Worm (Caenorhabditis elegans) whole organism, L2 larva: ENCODE data around the gene sex-1.

Experiments used
- C34F6.9 ChIP-seq: fragments of 150-350 bp; optimal IDR thresholded peaks from 2 replicates; lab custom pipeline; 2014; ENCODE audit warnings: missing biosample characterization, missing genetic modification characterization
- F13H6.1 ChIP-seq: sonication (generic microtip); optimal IDR thresholded peaks from 2 replicates; lab custom pipeline; 2016; ENCODE audit warnings: missing genetic modification characterization, missing compliant biosample characterization
- R02D3.7 ChIP-seq: fragments of 150-350 bp; optimal IDR thresholded peaks from 2 replicates; lab custom pipeline; 2014; ENCODE audit warnings: missing biosample characterization, missing genetic modification characterization
- Y55F3AM.14 ChIP-seq: fragments of 200-800 bp; sonication (Bioruptor generic); optimal IDR thresholded peaks from 2 replicates; lab custom pipeline; 2018; ENCODE audit warnings: mild to moderate bottlenecking, missing genetic modification characterization, missing compliant biosample characterization
- ZK546.5 ChIP-seq: sonication (generic microtip); optimal IDR thresholded peaks from 2 replicates; lab custom pipeline; 2017; ENCODE audit warnings: missing biosample characterization, missing genetic modification characterization
- alr-1 ChIP-seq: fragments of 150-350 bp; optimal IDR thresholded peaks from 2 replicates; lab custom pipeline; 2014; ENCODE audit warnings: missing biosample characterization, missing genetic modification characterization
- aly-2 ChIP-seq: fragments of 150-350 bp; optimal IDR thresholded peaks from 2 replicates; lab custom pipeline; 2014; ENCODE audit warnings: missing biosample characterization, missing genetic modification characterization
- ama-1 ChIP-seq: fragments of 150-350 bp; optimal IDR thresholded peaks from 2 replicates; lab custom pipeline; 2018; ENCODE audit warnings: inconsistent platforms
- blmp-1 ChIP-seq: sonication (generic microtip); optimal IDR thresholded peaks from 2 replicates; lab custom pipeline; 2017; ENCODE audit warnings: missing genetic modification characterization, mild to moderate bottlenecking, missing compliant biosample characterization, antibody characterized with exemption, moderate library complexity; ENCODE audit not compliant: insufficient read depth
- ceh-16 ChIP-seq: fragments of 150-350 bp; optimal IDR thresholded peaks from 2 replicates; lab custom pipeline; 2014; ENCODE audit warnings: missing biosample characterization, missing genetic modification characterization
- crh-2 ChIP-seq: sonication (generic microtip); optimal IDR thresholded peaks from 2 replicates; lab custom pipeline; 2017; ENCODE audit warnings: missing biosample characterization, missing genetic modification characterization
- dmd-4 ChIP-seq: sonication (generic microtip); optimal IDR thresholded peaks from 2 replicates; lab custom pipeline; 2017; ENCODE audit warnings: missing biosample characterization, missing genetic modification characterization
- egl-27 ChIP-seq: sonication (generic microtip); optimal IDR thresholded peaks from 3 replicates; lab custom pipeline; 2017; ENCODE audit warnings: missing biosample characterization, missing genetic modification reagents, missing genetic modification characterization
- elt-3 ChIP-seq: sonication (generic microtip); optimal IDR thresholded peaks from 2 replicates; lab custom pipeline; 2017; ENCODE audit warnings: missing biosample characterization, missing genetic modification characterization
- fos-1 ChIP-seq: fragments of 150-350 bp; optimal IDR thresholded peaks from 2 replicates; lab custom pipeline; 2014; ENCODE audit warnings: missing biosample characterization, missing genetic modification characterization
- lin-11 ChIP-seq: fragments of 150-350 bp; sonication (generic microtip); optimal IDR thresholded peaks from 2 replicates; lab custom pipeline; 2014; ENCODE audit warnings: missing biosample characterization, missing genetic modification characterization, inconsistent platforms, mixed read lengths
- lin-13 ChIP-seq: fragments of 150-350 bp; optimal IDR thresholded peaks from 2 replicates; lab custom pipeline; 2014; ENCODE audit warnings: missing biosample characterization, missing genetic modification reagents, missing genetic modification characterization
- lin-39 ChIP-seq: fragments of 150-350 bp; optimal IDR thresholded peaks from 2 replicates; lab custom pipeline; 2014; ENCODE audit warnings: missing biosample characterization, missing genetic modification reagents, missing genetic modification characterization
- lsy-2 ChIP-seq, 2 experiments: fragments of 150-350 bp in 1 of 2; sonication (generic microtip) in 1 of 2; optimal IDR thresholded peaks; 2 replicates each; lab custom pipeline; 2014 to 2017; ENCODE audit warnings: missing biosample characterization in 2 of 2, missing genetic modification characterization in 2 of 2
- mab-5 ChIP-seq: fragments of 150-350 bp; optimal IDR thresholded peaks from 2 replicates; lab custom pipeline; 2014; ENCODE audit warnings: missing biosample characterization, missing genetic modification characterization
- mdl-1 ChIP-seq, 2 experiments: fragments of 150-350 bp in 1 of 2; sonication (generic microtip) in 1 of 2; optimal IDR thresholded peaks; 2 replicates each; lab custom pipeline; 2017; ENCODE audit warnings: missing biosample characterization in 2 of 2, missing genetic modification characterization in 2 of 2
- nhr-10 ChIP-seq: sonication (generic microtip); optimal IDR thresholded peaks from 2 replicates; lab custom pipeline; 2017; ENCODE audit warnings: missing biosample characterization, missing genetic modification characterization
- nhr-11 ChIP-seq: fragments of 150-350 bp; optimal IDR thresholded peaks from 2 replicates; lab custom pipeline; 2014; ENCODE audit warnings: missing biosample characterization, missing genetic modification characterization
- nhr-12 ChIP-seq: fragments of 150-350 bp; optimal IDR thresholded peaks from 2 replicates; lab custom pipeline; 2014; ENCODE audit warnings: missing biosample characterization, missing genetic modification characterization
- nhr-129 ChIP-seq: fragments of 150-350 bp; optimal IDR thresholded peaks from 2 replicates; lab custom pipeline; 2014; ENCODE audit warnings: missing biosample characterization, missing genetic modification characterization
- nhr-21 ChIP-seq: fragments of 150-350 bp; optimal IDR thresholded peaks from 2 replicates; lab custom pipeline; 2014; ENCODE audit warnings: missing biosample characterization, missing genetic modification characterization
- nhr-237 ChIP-seq: fragments of 150-350 bp; optimal IDR thresholded peaks from 2 replicates; lab custom pipeline; 2014; ENCODE audit warnings: missing biosample characterization, missing genetic modification characterization
- nhr-25 ChIP-seq: fragments of 150-350 bp; sonication (generic microtip); optimal IDR thresholded peaks from 3 replicates; lab custom pipeline; 2014; ENCODE audit warnings: missing biosample characterization, missing genetic modification characterization
- nhr-6 ChIP-seq: fragments of 150-350 bp; optimal IDR thresholded peaks from 2 replicates; lab custom pipeline; 2014; ENCODE audit warnings: missing biosample characterization, missing genetic modification characterization
- peb-1 ChIP-seq: fragments of 150-350 bp; optimal IDR thresholded peaks from 2 replicates; lab custom pipeline; 2014; ENCODE audit warnings: missing biosample characterization, missing genetic modification characterization
- sem-4 ChIP-seq: fragments of 150-350 bp; optimal IDR thresholded peaks from 2 replicates; lab custom pipeline; 2014; ENCODE audit warnings: missing biosample characterization, missing genetic modification reagents, missing genetic modification characterization
- skn-1 ChIP-seq: sonication (generic microtip); optimal IDR thresholded peaks from 2 replicates; lab custom pipeline; 2017; ENCODE audit warnings: missing biosample characterization, missing genetic modification characterization
- sma-3 ChIP-seq: sonication (generic microtip); optimal IDR thresholded peaks from 2 replicates; lab custom pipeline; 2016; ENCODE audit warnings: missing genetic modification reagents, missing genetic modification characterization, missing compliant biosample characterization
- sma-9 ChIP-seq, 2 experiments: fragments of 150-350 bp in 1 of 2; sonication (generic microtip) in 1 of 2; optimal IDR thresholded peaks; 2 replicates each; lab custom pipeline; 2014 to 2016; ENCODE audit warnings: missing genetic modification characterization in 2 of 2, mild to moderate bottlenecking in 1 of 2, missing biosample characterization in 1 of 2, missing compliant biosample characterization in 1 of 2, missing genetic modification reagents in 1 of 2, moderate library complexity in 1 of 2
- snpc-4 ChIP-seq: fragments of 150-350 bp; optimal IDR thresholded peaks from 2 replicates; lab custom pipeline; 2014; ENCODE audit warnings: missing biosample characterization, missing genetic modification characterization
- unc-39 ChIP-seq: fragments of 150-350 bp; optimal IDR thresholded peaks from 2 replicates; lab custom pipeline; 2014; ENCODE audit warnings: missing biosample characterization, missing genetic modification characterization
- unc-55 ChIP-seq: fragments of 150-350 bp; sonication (generic microtip); optimal IDR thresholded peaks from 3 replicates; lab custom pipeline; 2014; ENCODE audit warnings: missing biosample characterization, missing genetic modification reagents, missing genetic modification characterization
- unc-62 ChIP-seq: fragments of 150-350 bp; optimal IDR thresholded peaks from 2 replicates; lab custom pipeline; 2014; ENCODE audit warnings: missing biosample characterization, missing genetic modification reagents, missing genetic modification characterization
- zag-1 ChIP-seq: fragments of 150-350 bp; optimal IDR thresholded peaks from 2 replicates; lab custom pipeline; 2014; ENCODE audit warnings: missing biosample characterization, missing genetic modification characterization
- ztf-11 ChIP-seq: sonication (generic microtip); optimal IDR thresholded peaks from 2 replicates; lab custom pipeline; 2017; ENCODE audit warnings: missing biosample characterization, missing genetic modification characterization
- ztf-4 ChIP-seq: fragments of 150-350 bp; optimal IDR thresholded peaks from 2 replicates; lab custom pipeline; 2014; ENCODE audit warnings: missing biosample characterization, missing genetic modification characterization

Gene sex-1

DNA sequence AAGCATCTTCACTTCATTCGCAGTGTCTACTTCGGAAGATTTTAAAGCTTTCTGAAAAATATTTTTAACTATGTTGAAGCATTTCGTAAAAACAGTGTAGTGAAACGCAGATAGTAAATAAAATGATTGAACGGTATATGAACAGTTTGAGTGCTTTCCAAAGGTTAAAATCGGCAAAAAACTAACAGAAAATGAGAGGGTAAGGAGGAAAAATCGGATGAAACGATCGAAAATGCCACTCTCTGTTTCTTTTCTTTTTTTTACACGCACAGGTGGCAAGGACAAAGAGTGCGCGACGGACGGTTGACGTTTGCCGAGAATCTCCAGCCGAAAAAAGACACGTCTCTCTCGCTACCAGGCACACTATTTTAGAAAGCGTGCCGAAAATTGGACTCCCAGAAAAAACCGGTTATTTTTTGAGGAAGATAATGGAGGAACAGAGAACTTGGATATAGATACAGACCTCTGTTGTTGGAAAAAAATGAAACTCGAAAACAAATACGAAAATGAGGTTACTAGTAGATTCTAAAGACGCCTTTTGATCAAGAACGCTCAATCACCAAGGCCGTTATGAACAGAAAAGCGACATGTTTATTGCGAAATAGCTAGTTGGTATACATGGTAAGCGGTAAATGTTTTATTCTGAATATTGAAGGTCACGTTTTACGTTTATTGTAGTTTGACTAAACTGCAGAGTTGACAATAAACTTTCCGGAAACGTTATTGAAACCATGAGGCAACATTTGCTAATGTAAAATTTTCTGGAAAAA, 10.7 kb downstream of the sex-1 start, which contains the start of gene myrf-2:
myrf-2 (minus strand) TSS at position 51 of the 770 bp plus-strand sequence.
- peak; percentile 21 for TF ChIP-seq nhr-21 (tag; lab: Kevin White, UChicago)
- peak; percentile 12 for TF ChIP-seq sma-3
- TF ChIP-seq nhr-10 (tag; lab: Kevin White, UChicago) = no peak
- TF ChIP-seq nhr-12 (tag; lab: Kevin White, UChicago) = no peak
- peak; percentile 23 for TF ChIP-seq F13H6.1
- TF ChIP-seq blmp-1 (tag; lab: Kevin White, UChicago) = peak; percentile 50
- TF ChIP-seq mdl-1 (tag; optimal IDR thresholded peaks at IDR 0.05; lab: Kevin White, UChicago) = peak in 1 of 2 experiments; percentile 13
- no peak for TF ChIP-seq ama-1
- TF ChIP-seq nhr-25 (tag; lab: Kevin White, UChicago) = peak; percentile 63
- TF ChIP-seq nhr-129 (tag; lab: Kevin White, UChicago) = peak; percentile 4
- TF ChIP-seq peb-1 = peak; percentile 80

DNA sequence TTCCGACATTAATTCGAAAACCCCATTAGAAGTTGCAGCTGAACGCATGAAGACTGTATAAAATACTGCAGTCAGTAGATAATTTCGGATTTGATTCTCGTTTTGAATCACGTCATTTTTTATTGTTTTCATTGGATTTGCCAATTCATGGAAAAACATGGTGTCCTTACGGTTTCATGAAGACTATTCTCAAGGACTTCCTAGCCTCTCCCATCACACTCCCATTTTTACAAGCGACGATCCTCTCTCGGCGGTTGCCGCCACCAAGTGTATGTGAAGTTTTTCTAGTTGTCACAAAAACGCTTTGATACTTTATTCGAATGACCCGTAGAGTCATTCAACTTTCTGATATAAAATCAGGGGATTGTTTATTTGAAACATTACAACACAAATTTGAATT, 15.4 kb downstream of the sex-1 start:
- TF ChIP-seq skn-1 (tag; lab: Kevin White, UChicago) (no peak), nhr-25 (tag; lab: Kevin White, UChicago) (peak; percentile 32)

DNA sequence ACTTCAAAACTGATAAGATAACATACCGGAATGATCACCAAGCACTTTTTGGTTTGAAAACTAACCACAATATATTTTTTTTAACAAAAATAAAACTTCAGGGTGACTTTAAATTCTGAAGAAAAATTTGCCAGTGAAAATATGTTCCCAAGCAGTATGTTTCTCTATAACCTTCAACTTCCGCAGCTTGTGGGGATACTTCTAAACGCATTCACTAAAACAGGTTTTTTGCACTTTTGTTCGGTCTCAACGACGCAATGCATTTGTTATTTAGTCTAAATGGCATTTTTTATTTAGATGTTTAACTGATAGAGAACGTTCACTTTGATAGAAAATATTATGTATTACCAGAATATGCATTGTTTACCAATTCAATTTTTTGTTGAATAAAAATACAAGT, 16.0 kb downstream of the sex-1 start:
- TF ChIP-seq crh-2 (tag; lab: Kevin White, UChicago) (no peak), nhr-25 (tag; lab: Kevin White, UChicago) (peak; percentile 78), nhr-21 (tag; lab: Kevin White, UChicago) (peak; percentile 17), unc-55 (peak; percentile 31)

DNA sequence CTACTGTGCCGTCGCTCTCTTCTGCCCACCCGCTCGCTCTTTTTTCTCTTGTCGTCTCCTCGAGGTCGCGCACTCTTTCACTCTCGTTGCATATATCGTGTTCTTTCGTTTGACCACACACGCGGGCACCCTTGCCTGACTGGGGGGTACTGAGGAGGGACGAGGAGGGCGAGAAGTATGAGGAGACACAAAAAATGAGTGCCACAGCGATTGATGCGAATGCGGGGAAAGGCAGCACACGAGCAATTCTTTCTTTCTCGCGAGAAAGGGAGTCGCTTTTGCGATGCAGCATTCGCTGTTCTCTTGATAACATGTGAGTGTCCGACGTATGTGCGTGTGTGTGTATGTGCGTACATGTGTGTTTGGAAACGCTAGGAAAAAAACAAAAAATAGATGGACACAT, 16.7 kb downstream of the sex-1 start:
- TF ChIP-seq zag-1 (peak; percentile 87), alr-1 (tag; lab: Kevin White, UChicago) (no peak), skn-1 (tag; lab: Kevin White, UChicago) (no peak), nhr-129 (tag; lab: Kevin White, UChicago) (peak; percentile 95), egl-27 (tag; lab: Kevin White, UChicago) (peak; percentile 79), nhr-11 (tag; lab: Kevin White, UChicago) (no peak), dmd-4 (no peak), elt-3 (tag; lab: Kevin White, UChicago) (no peak), lsy-2 (tag; optimal IDR thresholded peaks at IDR 0.05; lab: Kevin White, UChicago) (peak; percentile 25 to 73), ztf-4 (peak; percentile 83), ceh-16 (peak; percentile 75), C34F6.9 (peak; percentile 92), ama-1 (no peak), nhr-12 (tag; lab: Kevin White, UChicago) (no peak), nhr-10 (tag; lab: Kevin White, UChicago) (no peak), sma-3 (peak; percentile 34), ztf-11 (no peak), nhr-237 (tag; lab: Kevin White, UChicago) (no peak), snpc-4 (tag; lab: Kevin White, UChicago) (peak; percentile 50), blmp-1 (tag; lab: Kevin White, UChicago) (no peak), mab-5 (tag; lab: Kevin White, UChicago) (no peak), sma-9 (GFP tag; optimal IDR thresholded peaks at IDR 0.05; lab: Kevin White, UChicago) (peak; percentile 12), sma-9 (tag; optimal IDR thresholded peaks at IDR 0.05; lab: Kevin White, UChicago) (no peak), sem-4 (peak; percentile 69), unc-55 (peak; percentile 85), mdl-1 (tag; optimal IDR thresholded peaks at IDR 0.05; lab: Kevin White, UChicago) (peak; percentile 77 to 93), F13H6.1 (peak; percentile 93), ZK546.5 (tag; lab: Kevin White, UChicago) (no peak), lin-11 (tag; lab: Kevin White, UChicago) (peak; percentile 64), unc-39 (no peak), Y55F3AM.14 (peak; percentile 50), lin-13 (GFP tag; lab: Kevin White, UChicago) (peak; percentile 59), nhr-25 (tag; lab: Kevin White, UChicago) (peak; percentile 11), nhr-6 (tag; lab: Kevin White, UChicago) (peak; percentile 50), peb-1 (no peak), crh-2 (tag; lab: Kevin White, UChicago) (peak; percentile 83), R02D3.7 (tag; lab: Kevin White, UChicago) (no peak), aly-2 (tag; lab: Kevin White, UChicago) (no peak), nhr-21 (tag; lab: Kevin White, UChicago) (peak; percentile 74), fos-1 (tag; lab: Kevin White, UChicago) (peak; percentile 81), lin-39 (no peak), unc-62 (GFP tag; lab: Kevin White, UChicago) (peak; percentile 12)
